Fruit fly (Drosophila melanogaster) Kc167 (cell line): Measurements from ENCODE around the gene Coq7.

Source experiments
- Myc ChIP-seq: fragments of >200 bp; optimal IDR thresholded peaks from 2 replicates; lab custom pipeline; 2017; ENCODE audit warnings: missing external identifiers
- h ChIP-seq: fragments of >200 bp; optimal IDR thresholded peaks from 3 replicates; lab custom pipeline; 2018; ENCODE audit warnings: missing external identifiers
- ttk ChIP-seq: sonication (Bioruptor generic); optimal IDR thresholded peaks from 2 replicates; lab custom pipeline; 2017; ENCODE audit warnings: missing external identifiers

- no peak for TF ChIP-seq Myc (lab: Kevin White, UChicago)
- TF ChIP-seq h (lab: Kevin White, UChicago): no peak
- no peak for TF ChIP-seq ttk
These were observed 44.1 kb upstream of the Coq7 start for dm6 chrX:6726758-6727490.
